2 worm cellular contexts compared by ENCODE assay signal in genomic region chrV:4918664-4919257, ce11.
A peak's percentile ranks its signal among the peaks of the same experiment; 100 is the strongest.
TF ChIP-seq lines count a peak whose summit lies in the region.

TSS of gene C02E7.6 (plus strand) at chrV:4919207.

TF ChIP-seq in whole organism, L2 larva, 48 proteins besides CTCF, POLR2A, EP300 and RAD21 (continued from another document):
- no peak for TF ChIP-seq lin-13 (GFP tag; optimal IDR thresholded peaks at IDR 0.05; lab: Kevin White, UChicago)
- TF ChIP-seq skn-1 (tag; optimal IDR thresholded peaks at IDR 0.05; lab: Kevin White, UChicago) = no peak
- no peak for TF ChIP-seq R02D3.7 (tag; optimal IDR thresholded peaks at IDR 0.05; lab: Kevin White, UChicago)
- TF ChIP-seq aly-2 (tag; optimal IDR thresholded peaks at IDR 0.05; lab: Kevin White, UChicago) = no peak
- no peak for TF ChIP-seq Y55F3AM.14 (GFP tag; optimal IDR thresholded peaks at IDR 0.05; lab: Kevin White, UChicago)
- TF ChIP-seq ceh-82 (tag; optimal IDR thresholded peaks at IDR 0.05; lab: Kevin White, UChicago) = no peak
- no peak for TF ChIP-seq ama-1 (optimal IDR thresholded peaks at IDR 0.05; lab: Kevin White, UChicago)
- TF ChIP-seq blmp-1 (tag; optimal IDR thresholded peaks at IDR 0.05; lab: Kevin White, UChicago; ENCODE audit: insufficient read depth) = peak; percentile 94
- TF ChIP-seq mdl-1 (tag; optimal IDR thresholded peaks at IDR 0.05; lab: Kevin White, UChicago) = no peak
- peak; percentile 23 for TF ChIP-seq sma-9 (GFP tag; optimal IDR thresholded peaks at IDR 0.05; lab: Kevin White, UChicago)
- TF ChIP-seq sma-9 (tag; optimal IDR thresholded peaks at IDR 0.05; lab: Kevin White, UChicago) = no peak
- no peak for TF ChIP-seq snpc-4 (tag; optimal IDR thresholded peaks at IDR 0.05; lab: Kevin White, UChicago)
- TF ChIP-seq unc-39 (tag; optimal IDR thresholded peaks at IDR 0.05; lab: Kevin White, UChicago) = no peak
- no peak for TF ChIP-seq mab-5 (tag; optimal IDR thresholded peaks at IDR 0.05; lab: Kevin White, UChicago)
- TF ChIP-seq unc-62 (GFP tag; optimal IDR thresholded peaks at IDR 0.05; lab: Kevin White, UChicago) = no peak
- TF ChIP-seq lin-11 (tag; optimal IDR thresholded peaks at IDR 0.05; lab: Kevin White, UChicago) = no peak
- TF ChIP-seq crh-2 (tag; optimal IDR thresholded peaks at IDR 0.05; lab: Kevin White, UChicago) = no peak
- TF ChIP-seq elt-1 (tag; optimal IDR thresholded peaks at IDR 0.05; lab: Kevin White, UChicago) = peak; percentile 18
- TF ChIP-seq ztf-11 (tag; optimal IDR thresholded peaks at IDR 0.05; lab: Kevin White, UChicago) = no peak
- no peak for TF ChIP-seq ZK546.5 (tag; optimal IDR thresholded peaks at IDR 0.05; lab: Kevin White, UChicago)
- TF ChIP-seq F13H6.1 (tag; optimal IDR thresholded peaks at IDR 0.05; lab: Kevin White, UChicago) = no peak
- no peak for TF ChIP-seq zag-1 (tag; optimal IDR thresholded peaks at IDR 0.05; lab: Kevin White, UChicago)
- no peak for TF ChIP-seq elt-3 (tag; optimal IDR thresholded peaks at IDR 0.05; lab: Kevin White, UChicago)
- TF ChIP-seq nhr-10 (tag; optimal IDR thresholded peaks at IDR 0.05; lab: Kevin White, UChicago) = no peak
- TF ChIP-seq nhr-77 (tag; optimal IDR thresholded peaks at IDR 0.05; lab: Kevin White, UChicago) = no peak
- peak; percentile 12 for TF ChIP-seq nhr-11 (tag; optimal IDR thresholded peaks at IDR 0.05; lab: Kevin White, UChicago)
- TF ChIP-seq lsy-2 (tag; optimal IDR thresholded peaks at IDR 0.05; lab: Kevin White, UChicago) = no peak
- TF ChIP-seq sma-3 (GFP tag; optimal IDR thresholded peaks at IDR 0.05; lab: Kevin White, UChicago) = no peak
- TF ChIP-seq sem-4 (tag; optimal IDR thresholded peaks at IDR 0.05; lab: Kevin White, UChicago) = peak; percentile 76
- no peak for TF ChIP-seq C34F6.9 (tag; optimal IDR thresholded peaks at IDR 0.05; lab: Kevin White, UChicago)
- TF ChIP-seq mbf-1 (tag; optimal IDR thresholded peaks at IDR 0.05; lab: Kevin White, UChicago) = no peak
- TF ChIP-seq nhr-23 (tag; optimal IDR thresholded peaks at IDR 0.05; lab: Kevin White, UChicago) = no peak
- no peak for TF ChIP-seq nhr-129 (tag; optimal IDR thresholded peaks at IDR 0.05; lab: Kevin White, UChicago)

TF ChIP-seq in whole organism, L3 larva, 47 proteins besides CTCF, POLR2A, EP300 and RAD21 (continued from another document):
- peak; percentile 0 for TF ChIP-seq nhr-23 (tag; optimal IDR thresholded peaks at IDR 0.05; lab: Kevin White, UChicago)
- peak; percentile 92 for TF ChIP-seq nhr-43 (tag; optimal IDR thresholded peaks at IDR 0.05; lab: Kevin White, UChicago; ENCODE audit: poor library complexity, severe bottlenecking)
- TF ChIP-seq unc-39 (tag; optimal IDR thresholded peaks at IDR 0.05; lab: Kevin White, UChicago) = no peak
- no peak for TF ChIP-seq nhr-28 (tag; optimal IDR thresholded peaks at IDR 0.05; lab: Kevin White, UChicago)
- peak in 1 of 3 experiments; percentile 22 for TF ChIP-seq elt-3 (tag; optimal IDR thresholded peaks at IDR 0.05; lab: Kevin White, UChicago)
- TF ChIP-seq nhr-25 (tag; optimal IDR thresholded peaks at IDR 0.05; lab: Kevin White, UChicago) = peak; percentile 97
- no peak for TF ChIP-seq skn-1 (tag; optimal IDR thresholded peaks at IDR 0.05; lab: Kevin White, UChicago)
- no peak for TF ChIP-seq lin-39 (tag; optimal IDR thresholded peaks at IDR 0.05; lab: Kevin White, UChicago)
- no peak for TF ChIP-seq ceh-16 (tag; optimal IDR thresholded peaks at IDR 0.05; lab: Kevin White, UChicago)
- no peak for TF ChIP-seq nhr-237 (tag; optimal IDR thresholded peaks at IDR 0.05; lab: Kevin White, UChicago)
